Worm (Caenorhabditis elegans): ENCODE data around the gene nex-3.

DNA sequence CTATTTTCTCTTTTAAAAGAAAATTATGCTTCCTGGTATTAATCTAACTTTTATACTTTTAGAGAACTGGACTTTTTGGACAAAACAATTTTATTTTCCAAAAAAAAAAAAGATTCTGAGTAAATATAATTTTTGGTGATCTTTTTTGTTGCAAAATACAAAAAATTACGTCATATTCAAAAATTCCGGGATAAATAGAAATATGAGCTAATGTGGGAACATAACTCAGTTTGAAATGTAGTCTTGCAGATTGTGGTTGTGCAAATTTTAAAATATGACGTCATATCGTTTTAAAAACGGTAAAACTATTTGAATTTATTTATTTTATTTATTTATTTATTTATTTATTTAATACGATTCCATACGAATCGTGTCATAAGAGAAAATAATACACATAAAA is 39.9 kb downstream of the nex-3 start:
- TF ChIP-seq lin-39 (tag; optimal IDR thresholded peaks at IDR 0.05) (no peak), lsy-12 (tag; optimal IDR thresholded peaks at IDR 0.05) (no peak), ama-1 (optimal IDR thresholded peaks at IDR 0.05) (no peak), nhr-12 (tag; optimal IDR thresholded peaks at IDR 0.05) (no peak), pqm-1 (tag; optimal IDR thresholded peaks at IDR 0.05) (no peak), R02D3.7 (tag; optimal IDR thresholded peaks at IDR 0.05) (no peak), nhr-28 (tag; optimal IDR thresholded peaks at IDR 0.05) (no peak), elt-3 (tag; optimal IDR thresholded peaks at IDR 0.05) (no peak)
